Worm (Caenorhabditis elegans): ENCODE results near the gene C45G9.14.

DNA sequence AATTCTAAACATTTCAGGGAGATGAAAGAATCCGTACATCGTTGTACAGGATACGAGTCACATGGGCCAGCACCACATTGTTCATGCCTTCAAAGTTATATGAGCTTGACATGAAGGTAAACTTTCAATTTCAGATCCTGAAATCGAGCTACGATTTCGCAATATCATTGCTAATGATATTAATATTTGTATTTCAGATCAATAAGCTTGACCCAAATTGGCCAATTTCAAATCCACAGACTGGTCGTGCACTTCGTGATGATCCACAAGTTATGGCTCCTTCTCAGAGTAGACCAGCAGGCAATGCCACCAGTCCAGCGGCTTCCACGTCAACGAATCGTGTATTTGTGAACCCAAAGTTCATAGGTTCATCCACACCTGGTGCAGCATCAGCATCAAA is 18.4 kb upstream of the C45G9.14 start:
- no peak for TF ChIP-seq unc-39 (tag; optimal IDR thresholded peaks at IDR 0.05)
- no peak for TF ChIP-seq unc-62 (GFP tag; optimal IDR thresholded peaks at IDR 0.05)
- no peak for TF ChIP-seq ZK546.5 (tag; optimal IDR thresholded peaks at IDR 0.05)
- TF ChIP-seq nhr-237 (tag; optimal IDR thresholded peaks at IDR 0.05), result no peak
- TF ChIP-seq snpc-4 (tag; optimal IDR thresholded peaks at IDR 0.05), result no peak
